Worm (Caenorhabditis elegans): ENCODE results near the gene tomm-7.

Gene tomm-7

ce11 chrIII:7900733-7901132 is 41.3 kb downstream of the tomm-7 start, which contains the start of gene best-24:
best-24 (plus strand) TSS chrIII:7901033.
- TF ChIP-seq him-1 (tag; optimal IDR thresholded peaks at IDR 0.05) = no peak
- TF ChIP-seq W03F9.2 (tag; optimal IDR thresholded peaks at IDR 0.05) = no peak
- TF ChIP-seq dao-5 (tag; optimal IDR thresholded peaks at IDR 0.05) = no peak

DNA sequence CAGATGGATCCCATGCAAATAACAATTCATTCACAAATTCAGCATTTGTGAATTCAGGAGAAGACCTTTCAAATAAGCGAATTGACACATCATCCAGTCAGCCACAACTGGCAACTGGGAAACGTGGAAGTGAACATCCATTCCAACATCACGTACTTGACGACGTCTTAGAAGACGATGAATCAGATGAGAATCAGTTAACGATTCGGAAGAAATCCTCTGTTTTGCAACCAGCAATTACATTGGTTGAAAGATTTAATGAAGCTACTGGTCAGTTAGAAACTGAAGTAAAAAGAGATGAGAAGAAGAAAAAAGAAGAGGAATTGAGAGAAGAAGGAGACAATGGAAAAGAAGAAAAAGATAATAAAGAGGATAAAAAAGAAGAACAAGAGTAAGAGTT is 44.0 kb downstream of the tomm-7 start:
- no peak for TF ChIP-seq W03F9.2 (tag; optimal IDR thresholded peaks at IDR 0.05)
- TF ChIP-seq dao-5 (tag; optimal IDR thresholded peaks at IDR 0.05) = no peak
- TF ChIP-seq him-1 (tag; optimal IDR thresholded peaks at IDR 0.05) = no peak

DNA sequence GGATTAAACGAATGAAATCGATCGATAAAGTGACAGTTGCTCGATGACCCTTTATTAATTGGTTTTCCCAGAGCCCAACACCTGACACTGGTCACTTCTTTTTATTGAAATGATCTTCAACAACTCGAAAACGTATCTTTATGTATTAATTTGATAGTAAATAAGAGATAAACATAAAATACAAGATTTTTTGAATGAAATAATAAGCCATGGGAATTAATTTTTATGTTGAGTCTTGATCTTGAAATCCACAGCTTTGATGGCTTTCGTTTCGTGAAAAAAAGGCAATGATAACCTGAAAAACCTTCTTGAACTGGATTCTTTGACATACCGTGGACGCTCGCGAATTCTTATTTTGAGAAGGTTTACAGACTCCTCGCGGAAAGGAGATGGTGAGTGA is 48.1 kb downstream of the tomm-7 start, which contains the start of gene pcp-5:
pcp-5 (minus strand) TSS at position 101 of the 400 bp plus-strand sequence.
- TF ChIP-seq him-1 (tag; optimal IDR thresholded peaks at IDR 0.05) = no peak
- no peak for TF ChIP-seq W03F9.2 (tag; optimal IDR thresholded peaks at IDR 0.05)
- TF ChIP-seq dao-5 (tag; optimal IDR thresholded peaks at IDR 0.05) = no peak

- TF ChIP-seq dao-5 (tag; optimal IDR thresholded peaks at IDR 0.05) (no peak), him-1 (tag; optimal IDR thresholded peaks at IDR 0.05) (no peak), W03F9.2 (tag; optimal IDR thresholded peaks at IDR 0.05) (no peak)
These were observed 49.9 kb downstream of the tomm-7 start, which contains the start of gene ZK688.1 for ce11 chrIII:7909263-7909662. ZK688.1 (plus strand) TSS chrIII:7909563.

Measured in whole organism, L4/young adult.